In the genomic region with DNA sequence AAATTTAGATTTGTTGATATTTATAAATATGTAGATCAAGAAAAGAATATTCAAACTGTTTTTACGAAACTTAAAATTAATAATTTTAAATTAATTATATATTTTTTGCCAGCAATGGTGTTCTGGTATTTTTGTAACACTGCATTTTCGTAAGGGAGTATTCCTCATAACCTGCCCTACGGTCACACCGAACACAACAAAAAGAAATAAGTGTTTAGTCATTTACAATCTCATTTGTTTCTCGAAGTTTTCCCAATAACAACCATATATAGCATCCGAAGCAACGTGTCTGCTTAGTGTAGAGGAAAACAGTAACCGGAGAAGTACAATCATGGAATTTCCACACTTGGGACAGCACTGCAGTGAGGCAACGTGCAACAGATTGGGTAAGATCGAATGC, we compare ENCODE assay signal across 4 fruit fly cellular contexts.
TF ChIP-seq lines count a peak whose summit lies in the region.

A gene (plus strand): TSS at position 181 of the 400 bp plus-strand sequence.

- TF ChIP-seq CTCF in whole organism, embryonic (GFP tag; optimal IDR thresholded peaks at IDR 0.05; lab: Kevin White, UChicago) = no peak

TF ChIP-seq in whole organism, adult, 20 proteins besides CTCF, POLR2A, EP300 and RAD21:
- TF ChIP-seq bab1 (GFP tag; optimal IDR thresholded peaks at IDR 0.05; lab: Kevin White, UChicago) (peak; percentile 44), CG12768 (GFP tag; optimal IDR thresholded peaks at IDR 0.05; lab: Kevin White, UChicago) (no peak), cnc (optimal IDR thresholded peaks at IDR 0.05; lab: Kevin White, UChicago) (peak in 1 of 2 experiments; percentile 91)

TF ChIP-seq in whole organism, embryonic, 481 proteins besides CTCF, POLR2A, EP300 and RAD21:
- TF ChIP-seq CG14710 (tag; optimal IDR thresholded peaks at IDR 0.05; lab: Kevin White, UChicago) = peak; percentile 32
- TF ChIP-seq CG12659 (GFP tag; optimal IDR thresholded peaks at IDR 0.05; lab: Kevin White, UChicago) = peak; percentile 9
- peak; percentile 69 for TF ChIP-seq stwl (tag; optimal IDR thresholded peaks at IDR 0.05; lab: Kevin White, UChicago)
- TF ChIP-seq MESR4 (GFP tag; optimal IDR thresholded peaks at IDR 0.05; lab: Kevin White, UChicago) = peak; percentile 83
- TF ChIP-seq HHEX (GFP tag; optimal IDR thresholded peaks at IDR 0.05; lab: Kevin White, UChicago) = no peak
- TF ChIP-seq pzg (GFP tag; optimal IDR thresholded peaks at IDR 0.05; lab: Kevin White, UChicago) = peak; percentile 54
- TF ChIP-seq Hey (tag; optimal IDR thresholded peaks at IDR 0.05; lab: Kevin White, UChicago) = no peak
- 0 out of 2 replicates have a peak, but pooled peaks have one; percentile 9 for TF ChIP-seq Scr (GFP tag; IDR thresholded peaks at IDR 0.05; lab: Robert Waterston, UW; ENCODE audit: partially characterized antibody)
- peak; percentile 47; the same call in 1 of the 2 replicates for TF ChIP-seq MBD-R2 (GFP tag; IDR thresholded peaks at IDR 0.05; lab: Robert Waterston, UW)
- no peak for TF ChIP-seq danr (GFP tag; IDR thresholded peaks at IDR 0.05; lab: Robert Waterston, UW)
- peak; percentile 18; the same call in 1 of the 2 replicates for TF ChIP-seq CG13287 (GFP tag; IDR thresholded peaks at IDR 0.05; lab: Robert Waterston, UW; ENCODE audit: partially characterized antibody)
- peak; percentile 58 for TF ChIP-seq YL-1 (GFP tag; optimal IDR thresholded peaks at IDR 0.05; lab: Kevin White, UChicago)
- peak; percentile 12 for TF ChIP-seq Dp (GFP tag; optimal IDR thresholded peaks at IDR 0.05; lab: Kevin White, UChicago)
- TF ChIP-seq CG16779 (GFP tag; IDR thresholded peaks at IDR 0.05; lab: Robert Waterston, UW) = no peak
- peak; percentile 5 for TF ChIP-seq nom (GFP tag; optimal IDR thresholded peaks at IDR 0.05; lab: Kevin White, UChicago)
- TF ChIP-seq slp2 (GFP tag; optimal IDR thresholded peaks at IDR 0.05; lab: Kevin White, UChicago) = no peak
- TF ChIP-seq CG10267 (tag; optimal IDR thresholded peaks at IDR 0.05; lab: Kevin White, UChicago) = peak; percentile 61
- peak; percentile 29 for TF ChIP-seq trem (tag; optimal IDR thresholded peaks at IDR 0.05; lab: Kevin White, UChicago)
- TF ChIP-seq CG9876 (GFP tag; optimal IDR thresholded peaks at IDR 0.05; lab: Kevin White, UChicago) = no peak
- no peak for TF ChIP-seq CG4282 (GFP tag; optimal IDR thresholded peaks at IDR 0.05; lab: Kevin White, UChicago)
- TF ChIP-seq CG2712 (tag; optimal IDR thresholded peaks at IDR 0.05; lab: Kevin White, UChicago) = peak; percentile 25
- no peak for TF ChIP-seq CG4820 (GFP tag; optimal IDR thresholded peaks at IDR 0.05; lab: Kevin White, UChicago)
- TF ChIP-seq CG9797 (GFP tag; optimal IDR thresholded peaks at IDR 0.05; lab: Kevin White, UChicago) = peak; percentile 64
- TF ChIP-seq CG4617 (GFP tag; optimal IDR thresholded peaks at IDR 0.05; lab: Kevin White, UChicago; ENCODE audit: borderline replicate concordance) = peak; percentile 74
- peak; percentile 16 for TF ChIP-seq phol (tag; optimal IDR thresholded peaks at IDR 0.05; lab: Kevin White, UChicago)
- peak; percentile 72 for TF ChIP-seq gfzf (GFP tag; optimal IDR thresholded peaks at IDR 0.05; lab: Kevin White, UChicago)
TF ChIP-seq in whole organism, embryonic: peak in this region for 18.

TF ChIP-seq in whole organism, prepupa, 60 proteins besides CTCF, POLR2A, EP300 and RAD21:
- TF ChIP-seq CG8119 (GFP tag; IDR thresholded peaks at IDR 0.05; lab: Robert Waterston, UW) (no peak), salr (GFP tag; optimal IDR thresholded peaks at IDR 0.05; lab: Kevin White, UChicago) (no peak), CG6854 (GFP tag; optimal IDR thresholded peaks at IDR 0.05; lab: Kevin White, UChicago) (peak; percentile 6), Blimp-1 (GFP tag; optimal IDR thresholded peaks at IDR 0.05; lab: Kevin White, UChicago) (no peak)

TF ChIP-seq in whole organism, wandering third instar larva, 38 proteins besides CTCF, POLR2A, EP300 and RAD21:
- TF ChIP-seq fru (GFP tag; optimal IDR thresholded peaks at IDR 0.05; lab: Kevin White, UChicago) (no peak), br (GFP tag; optimal IDR thresholded peaks at IDR 0.05; lab: Kevin White, UChicago) (no peak), Rel (GFP tag; optimal IDR thresholded peaks at IDR 0.05; lab: Kevin White, UChicago) (no peak), Rel (tag; optimal IDR thresholded peaks at IDR 0.05; lab: Kevin White, UChicago) (peak; percentile 30)
